Fruit fly (Drosophila melanogaster): ENCODE measurements around the gene CG13731.

Gene CG13731

DNA sequence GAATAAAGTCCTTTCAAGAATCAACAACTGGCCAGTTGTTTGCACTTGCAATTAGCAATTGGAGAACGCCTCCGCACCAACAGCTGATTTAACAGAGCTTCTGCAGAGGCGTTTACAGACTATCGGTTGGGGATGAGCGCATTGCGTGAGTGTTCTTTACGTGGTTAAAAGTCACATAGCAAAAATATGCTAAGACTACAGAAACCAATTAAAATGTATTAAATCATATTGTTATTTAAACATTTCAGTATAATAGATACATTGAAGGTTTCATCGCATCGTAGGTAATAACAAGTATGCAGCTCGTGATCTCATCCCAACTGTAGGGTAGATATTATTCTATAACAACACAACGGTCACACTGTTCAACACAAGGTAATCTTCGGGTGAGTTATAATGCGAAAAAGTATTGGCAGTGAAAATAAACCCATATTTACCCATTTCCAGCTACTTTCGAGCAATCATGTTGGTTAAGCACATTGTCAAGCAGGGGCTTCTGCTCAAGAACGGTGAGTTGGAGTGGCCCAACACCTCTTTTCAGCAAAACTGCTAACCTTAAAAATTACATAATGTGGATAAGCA, 36.5 kb upstream of the CG13731 start, which contains the start of the genes Sec3 and COX7B (continued):
- TF ChIP-seq CG9876 (GFP tag; optimal IDR thresholded peaks at IDR 0.05), result no peak
- TF ChIP-seq CG6654 (GFP tag; optimal IDR thresholded peaks at IDR 0.05), result no peak
- peak; percentile 18 for TF ChIP-seq tio (GFP tag; optimal IDR thresholded peaks at IDR 0.05)
- peak; percentile 84 for TF ChIP-seq HLH4C (GFP tag; IDR thresholded peaks at IDR 0.05; ENCODE audit: partially characterized antibody)
- TF ChIP-seq CG18011 (GFP tag; optimal IDR thresholded peaks at IDR 0.05), result peak; percentile 29
- TF ChIP-seq CG3838 (GFP tag; optimal IDR thresholded peaks at IDR 0.05), result no peak
- no peak for TF ChIP-seq pfk (GFP tag; optimal IDR thresholded peaks at IDR 0.05)
- peak; percentile 65 for TF ChIP-seq Fer2 (tag; optimal IDR thresholded peaks at IDR 0.05)
- TF ChIP-seq Vsx1 (GFP tag; optimal IDR thresholded peaks at IDR 0.05), result peak; percentile 39
- peak; percentile 51 to 95 for TF ChIP-seq crp (GFP tag; optimal IDR thresholded peaks at IDR 0.05)
- TF ChIP-seq CG13624 (GFP tag; optimal IDR thresholded peaks at IDR 0.05), result peak; percentile 71
- no peak for TF ChIP-seq cg (GFP tag; optimal IDR thresholded peaks at IDR 0.05)
- TF ChIP-seq CG10543 (GFP tag; optimal IDR thresholded peaks at IDR 0.05), result peak; percentile 67
- no peak for TF ChIP-seq CG8765 (GFP tag; IDR thresholded peaks at IDR 0.05)
- TF ChIP-seq fd3F (GFP tag; optimal IDR thresholded peaks at IDR 0.05), result peak; percentile 50
- no peak for TF ChIP-seq lov (optimal IDR thresholded peaks at IDR 0.05)
- no peak for TF ChIP-seq lov (GFP tag; IDR thresholded peaks at IDR 0.05)
- TF ChIP-seq unc-4 (GFP tag; IDR thresholded peaks at IDR 0.05; ENCODE audit: partially characterized antibody), result peak; percentile 95
- peak; percentile 18 for TF ChIP-seq mirr (GFP tag; optimal IDR thresholded peaks at IDR 0.05)
- peak; percentile 51 for TF ChIP-seq kay (GFP tag; optimal IDR thresholded peaks at IDR 0.05)
- peak; percentile 5 for TF ChIP-seq emc (GFP tag; optimal IDR thresholded peaks at IDR 0.05)
- peak; percentile 65 for TF ChIP-seq NC2β (GFP tag; optimal IDR thresholded peaks at IDR 0.05)
- TF ChIP-seq zen2 (GFP tag; IDR thresholded peaks at IDR 0.05; ENCODE audit: partially characterized antibody), result peak; percentile 75; the same call in 2 of the 3 replicates
- TF ChIP-seq lab (GFP tag; optimal IDR thresholded peaks at IDR 0.05), result peak; percentile 62
- no peak for TF ChIP-seq Lpt (GFP tag; optimal IDR thresholded peaks at IDR 0.05)
- peak; percentile 12 for TF ChIP-seq CG4282 (GFP tag; optimal IDR thresholded peaks at IDR 0.05)
- peak; percentile 76 for TF ChIP-seq hb (GFP tag; IDR thresholded peaks at IDR 0.05; ENCODE audit: partially characterized antibody)
- peak; percentile 76 for TF ChIP-seq Xbp1 (GFP tag; optimal IDR thresholded peaks at IDR 0.05)
- TF ChIP-seq nau (GFP tag; optimal IDR thresholded peaks at IDR 0.05), result peak; percentile 27
- TF ChIP-seq gt (GFP tag; IDR thresholded peaks at IDR 0.05), result no peak
- TF ChIP-seq CG7963 (GFP tag; IDR thresholded peaks at IDR 0.05; ENCODE audit: partially characterized antibody), result peak; percentile 41; the same call in 2 of the 3 replicates
- peak; percentile 23 for TF ChIP-seq BtbVII (GFP tag; optimal IDR thresholded peaks at IDR 0.05)
- 0 out of 3 replicates have a peak, but pooled peaks have one; percentile 14 for TF ChIP-seq CG11695 (GFP tag; IDR thresholded peaks at IDR 0.05)
- peak; percentile 60 for TF ChIP-seq CG12744 (GFP tag; optimal IDR thresholded peaks at IDR 0.05)
- TF ChIP-seq CG7745 (tag; optimal IDR thresholded peaks at IDR 0.05), result no peak
- peak; percentile 44 for TF ChIP-seq CG18476 (GFP tag; optimal IDR thresholded peaks at IDR 0.05)
- peak; percentile 31 for TF ChIP-seq jumu (GFP tag; optimal IDR thresholded peaks at IDR 0.05)
- peak; percentile 56 for TF ChIP-seq Ptx1 (GFP tag; IDR thresholded peaks at IDR 0.05)
- peak; percentile 71 for TF ChIP-seq Lhr (GFP tag; optimal IDR thresholded peaks at IDR 0.05)
- TF ChIP-seq CG14860 (GFP tag; IDR thresholded peaks at IDR 0.05; ENCODE audit: partially characterized antibody), result peak; percentile 91
- TF ChIP-seq CG6813 (GFP tag; optimal IDR thresholded peaks at IDR 0.05), result no peak
- no peak for TF ChIP-seq ro (GFP tag; IDR thresholded peaks at IDR 0.05)
- TF ChIP-seq Mrtf (GFP tag; IDR thresholded peaks at IDR 0.05), result 0 out of 3 replicates have a peak, but pooled peaks have one; percentile 12
- no peak for TF ChIP-seq CG17802 (tag; optimal IDR thresholded peaks at IDR 0.05)
- TF ChIP-seq CG3847 (GFP tag; IDR thresholded peaks at IDR 0.05), result peak; percentile 74
- peak; percentile 55 for TF ChIP-seq CG3281 (GFP tag; optimal IDR thresholded peaks at IDR 0.05)
- peak; percentile 26 for TF ChIP-seq CG9609 (GFP tag; optimal IDR thresholded peaks at IDR 0.05)
- TF ChIP-seq CG10147 (GFP tag; optimal IDR thresholded peaks at IDR 0.05), result peak; percentile 71
- TF ChIP-seq Abd-B (GFP tag; optimal IDR thresholded peaks at IDR 0.05), result peak; percentile 62
